Fruit fly (Drosophila melanogaster): ENCODE data around the gene Mob2.

The Mob2 gene

DNA sequence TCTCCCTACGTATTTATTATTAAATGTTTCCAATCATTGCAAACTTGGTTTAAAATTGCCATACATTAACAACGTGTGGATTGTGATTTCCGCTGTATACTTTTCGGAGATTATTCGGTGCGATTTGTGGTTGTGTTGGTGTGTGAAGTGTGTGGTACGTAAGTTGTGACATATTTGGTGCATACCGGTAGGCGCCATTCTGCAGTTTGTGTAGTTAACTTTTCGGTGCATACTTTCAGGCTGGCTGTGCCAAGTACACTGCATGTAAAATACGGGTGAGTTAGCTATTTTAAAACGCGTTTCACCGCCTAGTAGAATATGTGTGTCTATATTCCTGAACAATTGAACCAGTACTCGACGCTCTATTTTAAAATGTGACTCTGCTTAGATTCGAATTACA lies 38.7 kb downstream of the Mob2 start (continued):
- TF ChIP-seq CG14710 (tag; optimal IDR thresholded peaks at IDR 0.05) (peak; percentile 7), gro (GFP tag; optimal IDR thresholded peaks at IDR 0.05) (peak; percentile 15), bab2 (GFP tag; optimal IDR thresholded peaks at IDR 0.05) (no peak), D19A (tag; optimal IDR thresholded peaks at IDR 0.05) (peak; percentile 50), H2.0 (GFP tag; IDR thresholded peaks at IDR 0.05) (0 out of 2 replicates have a peak, but pooled peaks have one; percentile 19), Hmr (GFP tag; optimal IDR thresholded peaks at IDR 0.05) (peak; percentile 12), Med (GFP tag) (peak; percentile 61), pita (GFP tag; optimal IDR thresholded peaks at IDR 0.05) (peak; percentile 36), Opbp (GFP tag; IDR thresholded peaks at IDR 0.05; ENCODE audit: partially characterized antibody) (peak; percentile 65), CG7357 (GFP tag; IDR thresholded peaks at IDR 0.05) (no peak)

- TF ChIP-seq trem (tag; optimal IDR thresholded peaks at IDR 0.05) (no peak), Atf-2 (GFP tag; optimal IDR thresholded peaks at IDR 0.05) (no peak)
Measured at dm6 chr3L:11522613-11523012, 39.4 kb downstream of the Mob2 start, which contains the start of the genes CG11714 and Fuca. TSS of gene CG11714 (minus strand) at chr3L:11522713. TSS of gene Fuca (minus strand) at chr3L:11522713.

DNA sequence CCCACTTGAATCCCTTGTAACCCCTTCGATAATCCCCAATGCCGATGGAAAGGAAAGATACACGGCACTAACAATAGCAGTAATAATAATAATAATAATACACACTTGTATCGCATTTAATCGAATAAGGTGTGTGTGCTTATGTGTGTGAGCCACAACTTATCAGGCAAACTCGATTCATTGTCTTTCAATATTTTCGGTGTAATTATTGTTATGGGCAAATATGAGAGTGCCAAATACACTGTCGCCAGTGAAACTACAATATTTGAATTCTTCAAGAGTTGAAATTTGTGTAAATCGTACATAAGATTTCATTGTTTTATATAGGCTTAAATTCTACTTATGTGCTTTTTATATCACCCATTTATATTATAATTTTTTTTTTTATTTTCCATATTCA lies 45.8 kb downstream of the Mob2 start:
- TF ChIP-seq sc (optimal IDR thresholded peaks at IDR 0.05): no peak
- peak; percentile 27 for TF ChIP-seq sc (GFP tag; optimal IDR thresholded peaks at IDR 0.05)
- no peak for TF ChIP-seq sqz (GFP tag; optimal IDR thresholded peaks at IDR 0.05)
- TF ChIP-seq CG2202 (tag; optimal IDR thresholded peaks at IDR 0.05): peak; percentile 2
- TF ChIP-seq NK7.1 (GFP tag; optimal IDR thresholded peaks at IDR 0.05): no peak
- peak; percentile 21 for TF ChIP-seq CG2875 (GFP tag; optimal IDR thresholded peaks at IDR 0.05)
- TF ChIP-seq CG7271 (tag; optimal IDR thresholded peaks at IDR 0.05): peak; percentile 13
- no peak for TF ChIP-seq GATAe (GFP tag; conservative IDR thresholded peaks at IDR 0.05)
- TF ChIP-seq CG31365 (tag; optimal IDR thresholded peaks at IDR 0.05): no peak
- TF ChIP-seq CG30020 (tag; optimal IDR thresholded peaks at IDR 0.05): no peak
- no peak for TF ChIP-seq nerfin-1 (tag; optimal IDR thresholded peaks at IDR 0.05)
- TF ChIP-seq Blimp-1 (GFP tag; optimal IDR thresholded peaks at IDR 0.05): peak; percentile 46
- peak; percentile 50 for TF ChIP-seq D19A (tag; optimal IDR thresholded peaks at IDR 0.05)
- TF ChIP-seq CG8388 (GFP tag; optimal IDR thresholded peaks at IDR 0.05): no peak
- TF ChIP-seq unpg (GFP tag; optimal IDR thresholded peaks at IDR 0.05): peak; percentile 5
- no peak for TF ChIP-seq Meics (GFP tag; optimal IDR thresholded peaks at IDR 0.05)
- TF ChIP-seq CG1603 (tag; optimal IDR thresholded peaks at IDR 0.05): peak; percentile 45
- peak; percentile 44 for TF ChIP-seq Spps (tag; optimal IDR thresholded peaks at IDR 0.05)
- TF ChIP-seq shn (GFP tag; optimal IDR thresholded peaks at IDR 0.05): no peak
- TF ChIP-seq gem (tag; optimal IDR thresholded peaks at IDR 0.05): peak; percentile 42
- TF ChIP-seq CG2116 (GFP tag; optimal IDR thresholded peaks at IDR 0.05): no peak
- TF ChIP-seq CG3407 (GFP tag; optimal IDR thresholded peaks at IDR 0.05): peak; percentile 28
- TF ChIP-seq CG31224 (GFP tag; IDR thresholded peaks at IDR 0.05): no peak
- peak; percentile 12 for TF ChIP-seq CG7839 (tag; optimal IDR thresholded peaks at IDR 0.05)
- no peak for TF ChIP-seq trem (tag; optimal IDR thresholded peaks at IDR 0.05)
- peak in 1 of 2 experiments; percentile 69 for TF ChIP-seq bsh (GFP tag; optimal IDR thresholded peaks at IDR 0.05)
- TF ChIP-seq sens (GFP tag): peak; percentile 56
- TF ChIP-seq chinmo (GFP tag; IDR thresholded peaks at IDR 0.05; ENCODE audit: partially characterized antibody): no peak
- no peak for TF ChIP-seq Dip2 (GFP tag; IDR thresholded peaks at IDR 0.05)
- TF ChIP-seq CG5180 (GFP tag; optimal IDR thresholded peaks at IDR 0.05): no peak

All from whole organism, embryonic.